Worm (Caenorhabditis elegans): Measurements from ENCODE around the gene aat-4.

ce11 chrIV:6259732-6260131 is 15.8 kb downstream of the aat-4 start, which contains the start of gene nlp-16:
- TF ChIP-seq ref-1 (GFP tag; conservative IDR thresholded peaks at IDR 0.05) (no peak), ztf-23 (GFP tag; IDR thresholded peaks at IDR 0.05) (no peak), ztf-29 (GFP tag; IDR thresholded peaks at IDR 0.05) (no peak), med-1 (GFP tag; optimal IDR thresholded peaks at IDR 0.05; ENCODE audit: insufficient read depth) (no peak)
